Worm (Caenorhabditis elegans) whole organism, L4 larva: ENCODE data around the gene F36G3.2.
"Not testable (repeated sequence)": the region's sequence is repeated elsewhere in the genome, so short reads cannot be mapped to it uniquely, and the experiment has no call there.

Experiments used
- Y75B8A.6 ChIP-seq: fragments of 200-800 bp; sonication (Bioruptor generic); IDR thresholded peaks from 2 replicates; pipeline ENCODE4 v1.3.6; 2022; ENCODE audit warnings: missing genetic modification reagents, missing genetic modification characterization, missing compliant biosample characterization
- duxl-1 ChIP-seq: sonication (generic microtip); optimal IDR thresholded peaks from 2 replicates; lab custom pipeline; 2016; ENCODE audit warnings: mild to moderate bottlenecking, missing genetic modification characterization, moderate library complexity, missing compliant biosample characterization; ENCODE audit not compliant: poor library complexity
- madf-5 ChIP-seq, 2 experiments: fragments of 200-800 bp; sonication (Bioruptor generic); IDR thresholded peaks; 2 replicates each; pipeline ENCODE4 v1.3.6; 2022; ENCODE audit warnings: missing compliant biosample characterization in 2 of 2, missing genetic modification characterization in 2 of 2
- mes-2 ChIP-seq: sonication (generic microtip); optimal IDR thresholded peaks from 2 replicates; lab custom pipeline; 2016; ENCODE audit warnings: missing genotype, mild to moderate bottlenecking, missing genetic modification characterization, missing compliant biosample characterization; ENCODE audit not compliant: poor library complexity, severe bottlenecking
- nhr-42 ChIP-seq: fragments of 200-800 bp; sonication (Bioruptor generic); IDR thresholded peaks from 2 replicates; pipeline ENCODE4 v1.3.6; 2022; ENCODE audit warnings: missing genetic modification characterization, missing compliant biosample characterization
- sdz-12 ChIP-seq: fragments of 200-800 bp; sonication (Bioruptor generic); optimal IDR thresholded peaks from 2 replicates; lab custom pipeline; 2018; ENCODE audit warnings: mild to moderate bottlenecking, missing genetic modification characterization, missing compliant biosample characterization
- unc-62 ChIP-seq, 3 experiments: fragments of 150-350 bp in 1 of 3; sonication (generic microtip); optimal IDR thresholded peaks in 2 of 3; peaks in 1 of 3; 1 replicate in 1 of 3; 2 replicates in 2 of 3; lab custom pipeline; 2014 to 2017; ENCODE audit warnings: missing biosample characterization in 3 of 3, missing genetic modification characterization in 3 of 3, missing genetic modification reagents in 3 of 3, missing genotype in 1 of 3

F36G3.2 gene

ce11 chrX:9743513-9743914 is 50.6 kb downstream of the F36G3.2 start (continued):
- TF ChIP-seq mes-2 (peak; percentile 87), Y75B8A.6 (GFP tag; lab: Robert Waterston, UW) (peak; percentile 97), nhr-42 (GFP tag; lab: Robert Waterston, UW) (peak; percentile 93), unc-62 (GFP tag; optimal IDR thresholded peaks at IDR 0.05 in 1 of 2; lab: Kevin White, UChicago) (peak in 1 of 2 experiments; percentile 96), madf-5 (GFP tag; IDR thresholded peaks at IDR 0.05; lab: Robert Waterston, UW) (peak; percentile 86 to 96), sdz-12 (GFP tag; lab: Kevin White, UChicago) (peak; percentile 96), duxl-1 (peak; percentile 91)
- not testable (repeated sequence) for TF ChIP-seq unc-62 (tag; optimal IDR thresholded peaks at IDR 0.05; lab: Kevin White, UChicago)
